Worm (Caenorhabditis elegans): ENCODE results near the gene F46F2.5.

DNA sequence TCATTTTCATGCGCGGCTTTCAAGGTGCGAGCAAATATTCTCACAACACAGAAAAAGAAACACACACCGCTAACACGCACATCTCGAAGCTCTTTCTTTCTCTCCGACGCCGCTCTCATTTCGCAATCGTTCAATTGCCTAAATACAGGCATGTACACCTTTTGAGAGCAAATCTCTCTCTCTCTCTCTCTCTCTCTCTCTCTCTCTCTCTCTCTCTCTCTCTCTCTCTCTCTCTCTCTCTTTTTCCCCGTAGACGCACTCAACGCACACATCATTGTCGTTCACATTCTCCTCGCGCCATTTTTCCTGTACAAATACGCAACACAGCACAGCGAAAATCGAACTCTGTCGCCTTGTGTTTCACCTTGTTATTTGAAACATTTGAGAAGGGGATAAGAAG, 16.8 kb downstream of the F46F2.5 start:
- TF ChIP-seq hnd-1 (tag; optimal IDR thresholded peaks at IDR 0.05) (no peak), pes-1 (GFP tag; IDR thresholded peaks at IDR 0.05) (no peak), B0310.2 (tag; optimal IDR thresholded peaks at IDR 0.05) (no peak), tbx-11 (GFP tag; IDR thresholded peaks at IDR 0.05) (no peak), ama-1 (optimal IDR thresholded peaks at IDR 0.05) (no peak), hmg-4 (GFP tag; optimal IDR thresholded peaks at IDR 0.05) (peak; percentile 47), aly-1 (tag; optimal IDR thresholded peaks at IDR 0.05) (no peak), ceh-36 (tag; optimal IDR thresholded peaks at IDR 0.05) (peak; percentile 4)

Data from whole organism, early embryonic.